Worm (Caenorhabditis elegans): Measurements from ENCODE around the gene pag-3.

The pag-3 gene

ce11 chrX:14983274-14983673 is 28.8 kb upstream of the pag-3 start, which contains the start of gene rbg-1 (continued):
- TF ChIP-seq ekl-4 (GFP tag; IDR thresholded peaks at IDR 0.05) (no peak; the same call in 1 of the 2 replicates), xnd-1 (tag; optimal IDR thresholded peaks at IDR 0.05) (no peak), T07F8.4 (tag; optimal IDR thresholded peaks at IDR 0.05) (no peak), let-607 (tag; optimal IDR thresholded peaks at IDR 0.05) (peak; percentile 50 to 71), ztf-25 (GFP tag; IDR thresholded peaks at IDR 0.05) (no peak), egl-44 (GFP tag; IDR thresholded peaks at IDR 0.05) (no peak), efl-1 (GFP tag; optimal IDR thresholded peaks at IDR 0.05) (no peak), K11D2.4 (GFP tag; IDR thresholded peaks at IDR 0.05) (0 out of 2 replicates have a peak, but pooled peaks have one; percentile 38), ceh-100 (GFP tag; IDR thresholded peaks at IDR 0.05) (no peak), nfya-1 (tag; optimal IDR thresholded peaks at IDR 0.05; ENCODE audit: borderline replicate concordance, insufficient read depth) (no peak), snpc-4 (GFP tag; optimal IDR thresholded peaks at IDR 0.05) (no peak), snpc-4 (tag; optimal IDR thresholded peaks at IDR 0.05) (peak in 3 of 4 experiments; percentile 17 to 43 (median 24)), F39B2.1 (GFP tag; IDR thresholded peaks at IDR 0.05) (no peak), ZK185.1 (tag; optimal IDR thresholded peaks at IDR 0.05; ENCODE audit: poor library complexity, severe bottlenecking) (peak; percentile 3), sea-2 (GFP tag; IDR thresholded peaks at IDR 0.05) (no peak), ztf-28 (GFP tag; IDR thresholded peaks at IDR 0.05) (no peak), unc-62 (GFP tag; optimal IDR thresholded peaks at IDR 0.05) (no peak), hsf-1 (GFP tag; IDR thresholded peaks at IDR 0.05) (no peak), attf-6 (GFP tag; IDR thresholded peaks at IDR 0.05) (no peak), nhr-80 (tag; optimal IDR thresholded peaks at IDR 0.05) (peak; percentile 65)

- TF ChIP-seq K12H6.12 (tag; optimal IDR thresholded peaks at IDR 0.05), result no peak
- TF ChIP-seq mcd-1 (GFP tag; IDR thresholded peaks at IDR 0.05), result 0 out of 2 replicates have a peak, but pooled peaks have one; percentile 21
- 0 out of 2 replicates have a peak, but pooled peaks have one; percentile 17 for TF ChIP-seq dox-1 (GFP tag; IDR thresholded peaks at IDR 0.05)
Measured at ce11 chrX:14982525-14982924, 28.1 kb upstream of the pag-3 start, which contains the start of gene plp-2. Gene plp-2, minus strand, starts transcription at chrX:14982804.

- TF ChIP-seq cebp-1 (GFP tag; IDR thresholded peaks at IDR 0.05) (peak; percentile 95), cebp-1 (tag; optimal IDR thresholded peaks at IDR 0.05) (peak; percentile 90), let-607 (tag; optimal IDR thresholded peaks at IDR 0.05) (peak; percentile 97 to 98), mcd-1 (GFP tag; IDR thresholded peaks at IDR 0.05) (peak; percentile 37; the same call in 1 of the 2 replicates), nhr-80 (tag; optimal IDR thresholded peaks at IDR 0.05) (peak; percentile 40), dox-1 (GFP tag; IDR thresholded peaks at IDR 0.05) (peak; percentile 54)
Measured at ce11 chrX:14981620-14982019, 27.2 kb upstream of the pag-3 start.

DNA sequence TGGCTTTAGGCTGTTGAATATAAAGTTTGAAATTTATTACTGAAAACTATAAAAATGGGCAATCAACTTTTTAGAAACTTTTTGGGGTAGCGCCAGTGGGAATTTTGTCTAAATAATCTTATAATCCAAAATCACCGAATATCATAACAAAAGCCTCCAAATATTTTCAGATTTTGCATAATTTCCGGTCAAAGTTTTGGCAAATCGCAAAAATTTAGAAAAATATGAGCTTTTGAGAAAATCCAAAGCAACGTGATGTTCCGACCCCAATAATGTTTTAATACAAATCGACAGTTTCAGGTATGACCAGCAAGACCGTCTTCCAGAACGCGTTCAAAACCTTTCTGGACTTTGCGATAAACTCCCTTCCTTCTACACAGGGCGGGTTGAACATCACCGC is 24.9 kb upstream of the pag-3 start, which contains the start of gene emre-1:
Gene emre-1 (plus strand): TSS at position 301 of the 400 bp plus-strand sequence.
- TF ChIP-seq Y67H2A.10 (GFP tag; conservative IDR thresholded peaks at IDR 0.05), result no peak

DNA sequence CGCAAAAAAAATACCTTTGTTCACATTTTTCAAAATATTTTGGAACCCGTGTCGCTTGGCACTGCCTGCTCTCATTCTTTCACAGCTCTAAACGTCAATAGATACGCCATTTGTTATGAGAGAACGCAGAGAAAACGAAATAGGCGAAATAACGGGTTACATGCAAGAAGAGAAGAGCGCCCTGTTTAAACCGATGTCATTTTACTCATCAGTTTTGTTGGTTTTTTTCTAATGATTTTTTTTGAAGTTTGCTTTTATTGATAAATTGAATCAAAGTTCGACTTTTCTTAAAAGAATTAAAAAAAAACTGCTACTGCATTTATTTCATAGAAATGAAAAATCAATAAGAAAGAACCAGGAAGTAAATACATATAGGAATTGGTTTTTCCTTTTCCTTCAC is 24.3 kb upstream of the pag-3 start:
- TF ChIP-seq repo-1 (tag; optimal IDR thresholded peaks at IDR 0.05) (no peak), cebp-1 (GFP tag; IDR thresholded peaks at IDR 0.05) (no peak), cebp-1 (tag; optimal IDR thresholded peaks at IDR 0.05) (peak; percentile 49), lin-40 (tag; optimal IDR thresholded peaks at IDR 0.05) (peak; percentile 60), dox-1 (GFP tag; IDR thresholded peaks at IDR 0.05) (no peak), ztf-6 (GFP tag; IDR thresholded peaks at IDR 0.05) (no peak), let-607 (tag; optimal IDR thresholded peaks at IDR 0.05) (peak in 1 of 2 experiments; percentile 10), ztf-26 (tag; optimal IDR thresholded peaks at IDR 0.05) (peak; percentile 30), F33H1.4 (GFP tag; IDR thresholded peaks at IDR 0.05) (no peak), ZK185.1 (tag; optimal IDR thresholded peaks at IDR 0.05; ENCODE audit: poor library complexity, severe bottlenecking) (peak; percentile 47), nfya-2 (GFP tag; IDR thresholded peaks at IDR 0.05) (no peak), lin-35 (GFP tag; optimal IDR thresholded peaks at IDR 0.05) (peak in 1 of 3 experiments; percentile 3), snpc-4 (GFP tag; optimal IDR thresholded peaks at IDR 0.05) (no peak), snpc-4 (tag; optimal IDR thresholded peaks at IDR 0.05) (peak in 1 of 4 experiments; percentile 23), nhr-27 (tag; optimal IDR thresholded peaks at IDR 0.05) (no peak), nhr-80 (tag; optimal IDR thresholded peaks at IDR 0.05) (peak; percentile 39), ama-1 (optimal IDR thresholded peaks at IDR 0.05) (peak; percentile 57), ama-1 (GFP tag; optimal IDR thresholded peaks at IDR 0.05) (no peak), chd-7 (tag; optimal IDR thresholded peaks at IDR 0.05) (no peak), F39B2.1 (GFP tag; IDR thresholded peaks at IDR 0.05) (no peak), mcd-1 (GFP tag; IDR thresholded peaks at IDR 0.05) (no peak), sdz-38 (tag; optimal IDR thresholded peaks at IDR 0.05) (no peak), hmg-1.2 (GFP tag; IDR thresholded peaks at IDR 0.05) (peak; percentile 29; the same call in 1 of the 2 replicates), F37B4.10 (GFP tag; IDR thresholded peaks at IDR 0.05) (no peak)
